Fruit fly (Drosophila melanogaster) whole organism, pupa: ENCODE measurements around the gene CG10064.
A peak's percentile ranks its signal among the peaks of the same experiment; 100 is the strongest.

Experiments used
- CG10348 ChIP-seq: fragments of 200-800 bp; sonication (Bioruptor generic); IDR thresholded peaks from 2 replicates; pipeline ENCODE4 v1.3.6; 2022; ENCODE audit warnings: missing biosample characterization, missing genetic modification characterization
- CG12605 ChIP-seq: fragments of 200-800 bp; sonication (Bioruptor generic); IDR thresholded peaks from 2 replicates; pipeline ENCODE4 v1.3.6; 2022; ENCODE audit warnings: missing biosample characterization, missing genetic modification characterization
- CG13204 ChIP-seq: fragments of 200-800 bp; sonication (Bioruptor generic); optimal IDR thresholded peaks from 2 replicates; lab custom pipeline; 2018; ENCODE audit warnings: missing biosample characterization, mild to moderate bottlenecking, missing genetic modification characterization, moderate library complexity
- CG14655 ChIP-seq: fragments of 200-800 bp; sonication (Bioruptor generic); optimal IDR thresholded peaks from 3 replicates; lab custom pipeline; 2017; ENCODE audit warnings: mild to moderate bottlenecking, missing biosample characterization, missing genetic modification reagents, missing genetic modification characterization
- CG15710 ChIP-seq: fragments of 200-800 bp; sonication (Bioruptor generic); optimal IDR thresholded peaks from 2 replicates; lab custom pipeline; 2018; ENCODE audit warnings: missing biosample characterization, mild to moderate bottlenecking, missing genetic modification characterization, moderate library complexity
- CG17806 ChIP-seq: fragments of 200-800 bp; sonication (Bioruptor generic); optimal IDR thresholded peaks from 2 replicates; lab custom pipeline; 2018; ENCODE audit warnings: missing biosample characterization, mild to moderate bottlenecking, missing genetic modification characterization, moderate library complexity
- CG32121 ChIP-seq: fragments of 200-800 bp; sonication (Bioruptor generic); IDR thresholded peaks from 2 replicates; pipeline ENCODE4 v1.3.6; 2022; ENCODE audit warnings: missing biosample characterization, missing genetic modification characterization
- CG34367 ChIP-seq: fragments of 200-800 bp; sonication (Bioruptor generic); optimal IDR thresholded peaks from 2 replicates; lab custom pipeline; 2018; ENCODE audit warnings: missing biosample characterization, mild to moderate bottlenecking, missing genetic modification characterization
- CG4496 ChIP-seq: fragments of 200-800 bp; sonication (Bioruptor generic); IDR thresholded peaks from 3 replicates; pipeline ENCODE4 v1.3.6; 2022; ENCODE audit warnings: missing biosample characterization, missing genetic modification characterization
- CG8159 ChIP-seq: fragments of 200-800 bp; sonication (Bioruptor generic); optimal IDR thresholded peaks from 3 replicates; lab custom pipeline; 2018; ENCODE audit warnings: missing biosample characterization, mild to moderate bottlenecking, missing genetic modification characterization, moderate library complexity
- CG8301 ChIP-seq: fragments of 200-800 bp; sonication (Bioruptor generic); optimal IDR thresholded peaks from 2 replicates; lab custom pipeline; 2018; ENCODE audit warnings: missing biosample characterization, mild to moderate bottlenecking, missing genetic modification characterization
- CG9948 ChIP-seq: fragments of 200-800 bp; sonication (Bioruptor generic); optimal IDR thresholded peaks from 2 replicates; lab custom pipeline; 2018; ENCODE audit warnings: missing biosample characterization, mild to moderate bottlenecking, missing genetic modification characterization, moderate library complexity
- D1 ChIP-seq: fragments of 200-800 bp; sonication (Bioruptor generic); optimal IDR thresholded peaks from 2 replicates; lab custom pipeline; 2018; ENCODE audit warnings: missing biosample characterization, mild to moderate bottlenecking, missing genetic modification characterization, moderate library complexity
- EcR ChIP-seq: fragments of 200-800 bp; sonication (Bioruptor generic); optimal IDR thresholded peaks from 3 replicates; lab custom pipeline; 2019; ENCODE audit warnings: missing biosample characterization, missing genetic modification characterization, mild to moderate bottlenecking, moderate library complexity, missing genetic modification reagents
- Ets98B ChIP-seq: fragments of 200-800 bp; sonication (Bioruptor generic); IDR thresholded peaks from 2 replicates; pipeline ENCODE4 v1.3.6; 2022; ENCODE audit warnings: missing biosample characterization, missing genetic modification characterization
- Pif1A ChIP-seq: fragments of 200-800 bp; sonication (Bioruptor generic); optimal IDR thresholded peaks from 3 replicates; lab custom pipeline; 2016; ENCODE audit warnings: missing biosample characterization, missing genetic modification characterization
- Pif1B ChIP-seq: fragments of 200-800 bp; sonication (Bioruptor generic); optimal IDR thresholded peaks from 3 replicates; lab custom pipeline; 2016; ENCODE audit warnings: missing biosample characterization, missing genetic modification characterization
- Snoo ChIP-seq: fragments of 200-800 bp; sonication (Bioruptor generic); optimal IDR thresholded peaks from 3 replicates; lab custom pipeline; 2017; ENCODE audit warnings: missing biosample characterization, mild to moderate bottlenecking, missing genetic modification characterization, inconsistent platforms
- fd96Ca ChIP-seq: fragments of 200-800 bp; sonication (Bioruptor generic); IDR thresholded peaks from 3 replicates; pipeline ENCODE4 v1.3.6; 2022; ENCODE audit warnings: missing biosample characterization, missing genetic modification characterization
- gl ChIP-seq: fragments of 200-800 bp; sonication (Bioruptor generic); optimal IDR thresholded peaks from 2 replicates; lab custom pipeline; 2018; ENCODE audit warnings: missing biosample characterization, mild to moderate bottlenecking, missing genetic modification characterization
- rn ChIP-seq: fragments of 200-800 bp; sonication (Bioruptor generic); IDR thresholded peaks from 2 replicates; pipeline ENCODE4 v1.3.6; 2022; ENCODE audit warnings: missing biosample characterization, missing genetic modification characterization

CG10064 gene

dm6 chr3L:6961992-6962570 is 5.6 kb downstream of the CG10064 start:
- TF ChIP-seq EcR (GFP tag; lab: Kevin White, UChicago) (peak; percentile 12), D1 (tag; lab: Kevin White, UChicago) (no peak), Ets98B (no peak), rn (GFP tag; lab: Robert Waterston, UW) (no peak), CG8301 (tag; lab: Kevin White, UChicago) (no peak), Snoo (no peak)

DNA sequence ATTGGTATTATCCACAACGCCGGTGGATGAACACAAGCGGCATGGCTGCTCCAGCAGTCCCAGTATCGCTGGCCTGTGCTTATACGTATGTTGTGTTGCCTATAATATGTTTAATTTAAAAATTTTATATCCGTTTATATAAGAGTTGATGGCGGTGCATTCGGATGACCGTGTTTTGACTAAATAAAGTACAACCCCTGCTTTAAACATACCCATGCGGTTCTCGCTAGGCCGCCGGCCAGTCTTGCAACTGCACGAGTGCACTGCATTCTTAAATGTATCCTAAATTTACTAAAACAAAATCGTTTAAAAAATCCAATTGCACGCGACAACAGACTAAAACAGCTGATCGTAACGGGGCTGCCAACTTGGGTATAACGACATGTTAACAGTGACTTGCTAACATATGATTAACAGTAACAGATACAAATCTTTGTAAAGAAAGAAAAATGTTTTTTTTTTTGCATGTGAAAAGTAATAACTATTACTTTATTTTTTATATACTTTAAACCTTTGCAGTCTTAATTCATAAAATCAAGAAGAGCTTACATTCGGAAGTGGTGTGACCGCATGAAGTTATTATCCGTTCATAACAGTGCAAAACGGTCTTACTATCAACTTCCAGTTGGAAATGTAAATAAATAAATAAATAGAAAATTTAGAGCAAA is 9.8 kb downstream of the CG10064 start, which contains the start of the genes Uqcc1 and Surf1:
Uqcc1 (minus strand) TSS at position 356 of the 668 bp plus-strand sequence.
Surf1 (plus strand) TSS at position 594 of the 668 bp plus-strand sequence.
- TF ChIP-seq CG32121 = no peak
- no peak for TF ChIP-seq CG12605 (GFP tag; lab: Robert Waterston, UW)
- TF ChIP-seq CG15710 = no peak
- no peak for TF ChIP-seq Ets98B
- TF ChIP-seq CG13204 (GFP tag; lab: Kevin White, UChicago) = no peak
- no peak for TF ChIP-seq CG8159 (tag; lab: Kevin White, UChicago)
- TF ChIP-seq CG34367 (tag; lab: Kevin White, UChicago) = no peak
- no peak for TF ChIP-seq CG8301 (tag; lab: Kevin White, UChicago)
- TF ChIP-seq CG14655 (GFP tag; lab: Kevin White, UChicago) = no peak
- TF ChIP-seq CG17806 (tag; lab: Kevin White, UChicago) = no peak
- TF ChIP-seq rn (GFP tag; lab: Robert Waterston, UW) = no peak
- no peak for TF ChIP-seq gl
- TF ChIP-seq D1 (tag; lab: Kevin White, UChicago) = no peak
- no peak for TF ChIP-seq EcR (GFP tag; lab: Kevin White, UChicago)
- TF ChIP-seq Pif1B (GFP tag; lab: Kevin White, UChicago) = no peak
- no peak for TF ChIP-seq Snoo
- TF ChIP-seq CG4496 (GFP tag; lab: Robert Waterston, UW) = no peak
- TF ChIP-seq fd96Ca (GFP tag; lab: Robert Waterston, UW) = no peak
- TF ChIP-seq CG9948 (tag; lab: Kevin White, UChicago) = no peak

DNA sequence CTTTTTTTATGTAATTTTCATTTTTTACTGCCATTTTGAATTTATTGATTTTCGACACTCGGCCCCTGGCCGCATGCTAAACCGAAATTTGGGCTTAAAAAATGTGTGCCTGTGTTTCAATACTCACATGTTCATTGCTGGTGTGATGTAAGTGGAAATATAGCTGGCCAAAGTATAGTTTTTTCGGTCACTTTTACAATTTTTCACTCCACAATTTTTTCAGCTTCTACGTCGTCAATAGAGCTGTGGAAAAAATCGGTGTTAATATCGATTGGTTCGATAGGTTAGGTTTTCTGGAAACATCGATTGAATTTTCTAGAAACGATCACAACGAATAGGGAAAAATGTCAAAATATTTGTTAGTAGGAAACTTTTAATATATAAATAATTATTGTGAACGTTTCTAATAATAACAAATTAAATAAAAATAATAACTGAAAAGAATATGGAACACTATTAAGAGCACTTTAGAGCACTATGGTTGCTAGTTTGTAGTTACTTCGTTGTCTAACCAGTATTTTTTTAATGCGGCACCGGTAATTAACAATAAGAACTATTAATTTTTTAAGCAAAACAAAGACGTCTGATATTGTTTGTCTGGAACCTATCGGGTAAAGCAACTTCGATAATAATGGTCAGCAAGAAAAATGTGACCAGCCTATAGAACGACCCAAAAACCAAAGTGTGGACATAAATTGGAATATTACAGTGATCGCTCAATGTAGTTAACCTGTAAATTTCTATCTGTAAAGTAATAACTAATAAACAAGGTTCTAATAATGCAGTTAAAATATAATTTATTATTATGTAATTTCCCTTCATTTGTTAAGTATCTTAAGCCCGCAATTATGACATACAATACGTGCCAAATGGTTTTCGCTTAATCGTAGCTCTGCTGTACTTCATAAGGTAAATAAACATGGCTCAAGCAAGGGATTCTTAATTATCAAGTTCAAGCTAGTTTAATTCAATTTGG is 12.2 kb downstream of the CG10064 start, which contains the start of the genes CG10077 and CG9948:
CG10077 (minus strand) TSS at position 651 of the 976 bp plus-strand sequence.
CG9948 (plus strand) TSS at position 738 of the 976 bp plus-strand sequence.
- TF ChIP-seq CG4496 (GFP tag; lab: Robert Waterston, UW) (peak; percentile 95), CG17806 (tag; lab: Kevin White, UChicago) (peak; percentile 92), rn (GFP tag; lab: Robert Waterston, UW) (0 out of 2 replicates have a peak, but pooled peaks have one; percentile 9), CG32121 (peak; percentile 88), EcR (GFP tag; lab: Kevin White, UChicago) (no peak), CG12605 (GFP tag; lab: Robert Waterston, UW) (peak; percentile 88; the same call in 1 of the 2 replicates), CG8159 (tag; lab: Kevin White, UChicago) (peak; percentile 91), CG15710 (peak; percentile 91), fd96Ca (GFP tag; lab: Robert Waterston, UW) (peak; percentile 64; the same call in 2 of the 3 replicates), Ets98B (peak; percentile 90), Pif1B (GFP tag; lab: Kevin White, UChicago) (peak; percentile 89), Snoo (peak; percentile 88), Pif1A (GFP tag; lab: Kevin White, UChicago) (peak; percentile 85), CG10348 (GFP tag; lab: Robert Waterston, UW) (peak; percentile 43; the same call in 1 of the 2 replicates), CG8301 (tag; lab: Kevin White, UChicago) (peak; percentile 89), CG13204 (GFP tag; lab: Kevin White, UChicago) (no peak), CG9948 (tag; lab: Kevin White, UChicago) (peak; percentile 94), CG34367 (tag; lab: Kevin White, UChicago) (peak; percentile 87), D1 (tag; lab: Kevin White, UChicago) (no peak), CG14655 (GFP tag; lab: Kevin White, UChicago) (no peak), gl (peak; percentile 78)

DNA sequence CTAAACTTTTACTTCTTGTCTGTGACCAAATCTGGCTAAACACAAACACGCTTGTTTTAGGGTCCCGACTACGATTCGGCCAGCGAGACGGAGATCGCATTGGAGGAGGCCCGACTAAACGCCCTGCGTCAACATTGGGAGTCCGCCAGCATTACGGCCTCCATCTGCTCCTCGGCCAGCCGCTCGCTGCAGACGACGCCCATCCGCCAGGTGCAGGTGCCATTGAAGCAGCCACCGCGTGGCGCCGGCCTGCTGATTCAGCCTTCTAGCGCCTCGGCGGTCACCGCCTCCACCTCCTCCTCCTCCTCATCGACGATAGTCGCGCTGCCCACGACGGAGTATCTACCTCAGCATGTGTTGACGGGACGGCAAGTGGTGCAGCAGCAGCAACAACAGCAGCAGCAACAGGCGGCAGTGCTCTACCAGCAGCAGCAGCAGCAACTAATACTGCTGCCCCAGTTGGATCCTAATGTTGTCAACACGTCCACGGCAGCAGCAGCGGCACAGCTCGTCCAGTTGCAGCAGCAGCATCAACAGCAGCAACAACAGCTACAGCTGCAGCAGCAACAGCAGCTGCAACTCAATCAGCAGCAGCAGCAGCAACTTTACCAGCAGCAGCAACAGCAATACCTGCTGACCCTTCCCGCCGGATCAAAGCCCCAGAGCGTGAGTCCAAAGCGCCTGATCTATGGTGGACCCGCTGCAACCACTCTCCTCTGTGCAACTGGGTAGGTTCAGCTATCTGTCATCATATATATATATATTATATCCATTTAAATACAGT is 20.3 kb downstream of the CG10064 start:
- TF ChIP-seq Pif1A (GFP tag; lab: Kevin White, UChicago) (no peak), fd96Ca (GFP tag; lab: Robert Waterston, UW) (no peak), CG14655 (GFP tag; lab: Kevin White, UChicago) (no peak), gl (no peak), CG13204 (GFP tag; lab: Kevin White, UChicago) (no peak), EcR (GFP tag; lab: Kevin White, UChicago) (no peak)
